Fruit fly (Drosophila melanogaster): ENCODE results near the gene CG10877.

Gene CG10877

DNA sequence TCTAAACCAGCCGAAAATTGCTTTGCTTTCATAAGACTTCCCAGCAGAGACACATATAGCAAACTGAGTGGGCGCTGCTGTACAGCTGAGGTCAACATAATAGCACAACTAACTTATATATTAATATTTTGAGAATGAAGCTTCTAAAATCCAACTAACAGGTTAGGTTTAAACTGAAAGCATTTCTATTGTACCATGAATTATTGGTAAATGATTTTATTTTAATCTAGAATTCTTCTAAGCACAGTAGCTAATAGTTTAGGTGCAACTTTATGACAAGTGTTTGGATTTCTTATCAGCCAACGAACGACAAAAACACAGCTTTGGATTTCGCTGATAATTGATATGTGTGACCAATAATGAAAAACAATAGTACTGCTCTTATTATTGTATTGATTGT is 8.8 kb downstream of the CG10877 start (continued):
- TF ChIP-seq CG13894 (tag; optimal IDR thresholded peaks at IDR 0.05) (peak; percentile 67), Hmr (GFP tag; optimal IDR thresholded peaks at IDR 0.05) (peak; percentile 65), sima (GFP tag; optimal IDR thresholded peaks at IDR 0.05) (no peak), her (GFP tag; optimal IDR thresholded peaks at IDR 0.05) (no peak), grn (GFP tag; optimal IDR thresholded peaks at IDR 0.05) (peak; percentile 41), Xrp1 (GFP tag; IDR thresholded peaks at IDR 0.05) (peak; percentile 60), sens-2 (GFP tag; IDR thresholded peaks at IDR 0.05) (peak; percentile 7; the same call in 1 of the 2 replicates), bcd (GFP tag; optimal IDR thresholded peaks at IDR 0.05) (peak; percentile 68), Dek (tag; optimal IDR thresholded peaks at IDR 0.05) (peak; percentile 41), HHEX (GFP tag; optimal IDR thresholded peaks at IDR 0.05) (peak; percentile 54), Abd-B (GFP tag; optimal IDR thresholded peaks at IDR 0.05) (peak; percentile 20), CG4820 (GFP tag; optimal IDR thresholded peaks at IDR 0.05) (peak; percentile 35), CG14014 (GFP tag; IDR thresholded peaks at IDR 0.05) (peak; percentile 59), zfh2 (GFP tag; optimal IDR thresholded peaks at IDR 0.05) (peak; percentile 13), Asciz (GFP tag; optimal IDR thresholded peaks at IDR 0.05) (peak; percentile 34), ase (GFP tag; IDR thresholded peaks at IDR 0.05) (0 out of 3 replicates have a peak, but pooled peaks have one; percentile 33), D19A (tag; optimal IDR thresholded peaks at IDR 0.05) (peak; percentile 69), CG15514 (GFP tag; optimal IDR thresholded peaks at IDR 0.05) (peak; percentile 43), bab2 (GFP tag; optimal IDR thresholded peaks at IDR 0.05) (peak; percentile 32), stwl (tag; optimal IDR thresholded peaks at IDR 0.05) (no peak), CG11456 (GFP tag; IDR thresholded peaks at IDR 0.05) (no peak), jigr1 (GFP tag; IDR thresholded peaks at IDR 0.05) (no peak), Hr51 (GFP tag; optimal IDR thresholded peaks at IDR 0.05) (no peak), trh (GFP tag; optimal IDR thresholded peaks at IDR 0.05) (no peak), Atf6 (GFP tag; IDR thresholded peaks at IDR 0.05) (peak; percentile 78), CG10274 (GFP tag; optimal IDR thresholded peaks at IDR 0.05) (peak; percentile 25), Dref (GFP tag; IDR thresholded peaks at IDR 0.05) (no peak), Rfx (GFP tag; IDR thresholded peaks at IDR 0.05) (peak; percentile 81), CG5245 (GFP tag; optimal IDR thresholded peaks at IDR 0.05) (no peak), CG9876 (GFP tag; optimal IDR thresholded peaks at IDR 0.05) (no peak), lmd (GFP tag; IDR thresholded peaks at IDR 0.05) (peak; percentile 58), CG2116 (GFP tag; optimal IDR thresholded peaks at IDR 0.05) (no peak), Stat92E (GFP tag; optimal IDR thresholded peaks at IDR 0.05) (peak in 1 of 3 experiments; percentile 22), maf-S (GFP tag; optimal IDR thresholded peaks at IDR 0.05) (no peak), toy (GFP tag; IDR thresholded peaks at IDR 0.05) (peak; percentile 40; the same call in 1 of the 2 replicates), insv (GFP tag; optimal IDR thresholded peaks at IDR 0.05) (no peak), gsb (GFP tag; IDR thresholded peaks at IDR 0.05) (0 out of 2 replicates have a peak, but pooled peaks have one; percentile 21), gem (tag; optimal IDR thresholded peaks at IDR 0.05) (peak; percentile 72), CG3726 (GFP tag; IDR thresholded peaks at IDR 0.05) (0 out of 3 replicates have a peak, but pooled peaks have one; percentile 41)

DNA sequence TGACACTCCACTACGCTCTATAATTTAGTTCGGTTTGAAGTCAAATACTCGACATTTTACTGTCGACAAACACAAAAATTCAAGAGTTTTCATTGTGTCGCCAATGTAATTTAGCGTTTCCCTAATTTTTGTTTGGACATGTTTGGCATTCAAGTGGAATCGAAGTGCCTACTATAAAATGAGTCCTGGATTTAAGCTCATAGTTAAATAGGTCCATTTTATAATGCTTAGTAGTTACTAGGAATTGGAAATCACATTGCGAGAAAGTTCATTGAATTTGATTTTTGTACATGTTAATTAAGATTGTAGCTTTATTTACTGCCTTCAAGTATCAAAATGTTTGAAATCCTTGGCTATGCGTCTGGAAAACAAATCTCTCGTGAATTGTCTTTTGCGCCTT is 9.6 kb downstream of the CG10877 start, which contains the start of gene att-ORFB:
TSS of gene att-ORFB (minus strand) at position 101 of the 400 bp plus-strand sequence.
- TF ChIP-seq Dll (GFP tag; IDR thresholded peaks at IDR 0.05; ENCODE audit: partially characterized antibody) = no peak
- no peak for TF ChIP-seq Neu2 (GFP tag; optimal IDR thresholded peaks at IDR 0.05; ENCODE audit: borderline replicate concordance)
- no peak for TF ChIP-seq CG17912 (GFP tag; optimal IDR thresholded peaks at IDR 0.05)
- TF ChIP-seq CG15269 (tag; optimal IDR thresholded peaks at IDR 0.05) = no peak
- no peak for TF ChIP-seq CG11560 (tag; IDR thresholded peaks at IDR 0.05)
- TF ChIP-seq CG15011 (GFP tag; optimal IDR thresholded peaks at IDR 0.05) = no peak
- no peak for TF ChIP-seq sug (tag; optimal IDR thresholded peaks at IDR 0.05)
- no peak for TF ChIP-seq psq (GFP tag; optimal IDR thresholded peaks at IDR 0.05)
- no peak for TF ChIP-seq Lhr (GFP tag; optimal IDR thresholded peaks at IDR 0.05)
- TF ChIP-seq slp2 (GFP tag; optimal IDR thresholded peaks at IDR 0.05) = no peak
- TF ChIP-seq CG12942 (GFP tag; optimal IDR thresholded peaks at IDR 0.05) = no peak
